Fruit fly (Drosophila melanogaster) ovary, adult (tissue): ENCODE results near the gene CG45066.

ENCODE experiments used
- CG17801 ChIP-seq: fragments of 200-800 bp; optimal IDR thresholded peaks from 2 replicates; lab custom pipeline; 2019; ENCODE audit warnings: missing biosample characterization, mild to moderate bottlenecking, missing genetic modification characterization, moderate library complexity; ENCODE audit not compliant: partially characterized antibody

Gene CG45066

DNA sequence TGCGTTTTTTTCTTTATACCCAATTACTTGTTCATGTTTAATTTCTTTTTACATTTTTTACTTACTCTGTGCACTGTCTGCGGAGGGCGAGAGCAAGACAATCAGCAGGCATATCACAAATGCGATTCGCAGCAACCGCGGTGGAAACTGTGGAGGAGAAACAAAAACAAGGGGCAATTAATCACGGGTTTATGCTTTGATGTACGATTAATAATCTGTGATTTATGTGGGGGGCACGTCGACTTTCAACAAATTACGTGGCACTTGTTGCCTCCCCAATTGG lies 13.5 kb downstream of the CG45066 start:
- TF ChIP-seq CG17801 (GFP tag; lab: Kevin White, UChicago), result no peak

dm6 chr3L:3096726-3097597 lies 14.1 kb downstream of the CG45066 start:
- no peak for TF ChIP-seq CG17801 (GFP tag; lab: Kevin White, UChicago)

- no peak for TF ChIP-seq CG17801 (GFP tag; lab: Kevin White, UChicago)
Measured at dm6 chr3L:3096073-3096725, 14.8 kb downstream of the CG45066 start.

- TF ChIP-seq CG17801 (GFP tag; lab: Kevin White, UChicago), result no peak
Measured at dm6 chr3L:3095590-3095989, 15.4 kb downstream of the CG45066 start.

DNA sequence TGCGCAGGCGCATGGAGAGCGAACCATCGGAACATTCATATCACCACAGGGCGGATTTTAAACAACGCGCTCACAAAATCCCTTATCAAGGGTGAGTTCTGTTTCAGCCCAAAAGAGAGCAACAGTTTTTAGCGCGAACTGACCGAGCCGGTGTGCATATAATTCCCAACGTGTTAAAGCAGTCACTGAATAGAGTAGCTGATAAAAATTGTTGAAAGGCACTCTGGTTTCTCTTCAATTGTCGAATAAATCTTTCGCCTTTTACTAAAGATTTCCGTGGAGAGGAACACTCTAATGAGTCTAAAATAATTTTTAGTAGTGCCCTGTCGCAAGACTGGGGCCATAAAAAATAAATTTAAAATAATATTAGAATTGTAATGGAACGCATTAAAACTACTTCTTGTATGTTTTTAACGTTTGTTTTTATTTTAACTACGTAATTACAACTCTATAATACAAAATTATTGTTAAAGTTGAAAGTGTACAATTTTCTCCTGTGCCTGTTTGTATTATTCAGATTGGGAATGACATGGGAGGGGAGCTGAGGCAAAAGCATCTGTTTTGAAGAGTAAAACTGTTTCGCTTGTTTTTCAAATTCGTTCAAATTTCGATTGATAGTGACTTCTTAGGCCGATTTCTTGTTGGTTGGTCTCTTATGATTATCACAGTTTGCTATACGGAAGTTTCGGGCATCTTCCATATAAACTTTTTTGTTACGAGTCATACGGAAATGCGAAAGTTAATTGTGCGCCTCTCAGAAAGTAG lies 20.3 kb downstream of the CG45066 start:
- TF ChIP-seq CG17801 (GFP tag; lab: Kevin White, UChicago), result peak; percentile 6

dm6 chr3L:3089012-3089411 lies 22.0 kb downstream of the CG45066 start:
- no peak for TF ChIP-seq CG17801 (GFP tag; lab: Kevin White, UChicago)

- TF ChIP-seq CG17801 (GFP tag; lab: Kevin White, UChicago), result no peak
Measured at dm6 chr3L:3083329-3084083, 27.5 kb downstream of the CG45066 start.

DNA sequence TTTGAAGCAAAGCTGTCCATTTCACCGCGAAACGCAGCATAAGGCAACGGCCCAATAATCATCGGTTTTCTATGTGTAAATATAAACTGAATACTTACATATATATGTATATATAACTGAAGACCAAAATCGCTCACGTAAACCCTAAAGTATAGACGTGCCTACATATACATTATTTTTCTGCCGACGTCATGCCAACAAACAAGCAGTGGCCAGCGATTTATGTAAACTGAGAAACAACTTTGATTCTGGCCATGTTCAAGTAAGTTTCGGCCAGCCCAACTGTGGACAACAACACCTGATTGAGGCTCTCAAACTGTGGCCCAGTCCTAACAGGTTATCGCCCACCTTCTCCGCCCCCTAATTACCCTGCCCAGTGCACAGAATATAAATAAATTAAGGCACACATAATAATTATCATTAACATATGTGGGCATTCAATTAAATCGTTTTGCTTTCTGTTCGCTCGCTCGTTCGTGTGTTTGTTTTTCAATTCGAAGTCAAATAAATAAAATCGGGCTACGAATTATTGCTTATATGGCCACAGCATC lies 29.0 kb downstream of the CG45066 start:
- no peak for TF ChIP-seq CG17801 (GFP tag; lab: Kevin White, UChicago)

DNA sequence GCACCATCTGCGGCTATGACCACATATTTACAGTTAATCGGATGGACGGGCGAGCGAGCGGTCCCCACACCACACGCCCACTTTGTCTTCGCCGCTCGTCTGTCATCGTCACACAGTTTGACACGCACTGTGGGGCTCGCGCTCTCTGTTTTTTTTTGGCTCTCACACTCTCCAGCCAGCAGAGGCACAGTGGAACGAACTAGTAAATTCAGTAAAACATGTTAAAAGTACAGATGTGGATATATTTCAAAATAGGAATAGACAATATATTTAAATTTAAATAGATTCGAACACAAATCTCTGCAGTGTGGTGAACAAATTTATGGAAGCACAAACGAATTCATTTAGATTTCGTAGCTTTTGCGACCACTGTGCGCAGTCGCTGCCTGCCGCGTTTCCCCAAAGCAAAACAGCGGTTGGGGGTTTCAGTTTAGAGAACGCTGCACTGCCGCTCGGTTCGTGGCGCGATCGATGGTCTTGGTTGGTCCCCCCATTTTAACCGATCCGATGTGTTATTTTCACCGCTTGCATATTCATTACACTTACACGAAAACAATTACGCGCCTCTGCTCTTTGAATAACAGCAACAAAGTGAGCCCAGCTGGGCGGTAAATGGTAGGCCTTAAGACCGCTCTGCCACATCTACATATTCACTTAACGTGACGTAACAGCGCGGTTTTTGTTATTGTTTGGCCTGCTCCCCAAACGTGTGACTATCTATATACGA lies 29.7 kb downstream of the CG45066 start:
- peak; percentile 98 for TF ChIP-seq CG17801 (GFP tag; lab: Kevin White, UChicago)

dm6 chr3L:3080084-3080994 lies 30.7 kb downstream of the CG45066 start:
- TF ChIP-seq CG17801 (GFP tag; lab: Kevin White, UChicago), result no peak

DNA sequence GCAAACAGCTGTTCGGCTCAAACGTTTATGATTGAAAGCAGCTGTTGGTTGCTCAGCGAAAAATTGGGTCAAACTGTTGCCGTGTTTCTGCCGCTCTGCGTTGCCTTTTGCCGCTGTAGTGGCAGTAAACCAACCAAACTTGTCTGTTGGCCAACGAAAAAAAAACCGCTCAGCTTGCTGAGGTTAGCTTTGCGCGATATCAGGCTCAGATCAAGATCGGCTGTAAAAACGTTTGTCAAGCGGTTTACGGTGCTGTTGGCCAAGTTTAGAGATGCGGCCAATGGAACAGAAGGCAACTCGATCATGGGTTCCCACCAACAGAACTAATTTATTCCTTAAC lies 31.9 kb downstream of the CG45066 start:
- TF ChIP-seq CG17801 (GFP tag; lab: Kevin White, UChicago), result no peak

dm6 chr3L:3078398-3079155 lies 32.5 kb downstream of the CG45066 start:
- TF ChIP-seq CG17801 (GFP tag; lab: Kevin White, UChicago), result no peak
